Worm (Caenorhabditis elegans) whole organism, L3 larva: ENCODE measurements around the gene C45G9.10.
A peak's percentile ranks its signal among the peaks of the same experiment; 100 is the strongest.

Experiments used
- R02D3.7 ChIP-seq: fragments of 150-350 bp; optimal IDR thresholded peaks from 2 replicates; lab custom pipeline; 2014; ENCODE audit warnings: missing biosample characterization, missing genetic modification characterization
- ZK546.5 ChIP-seq: sonication (generic microtip); optimal IDR thresholded peaks from 2 replicates; lab custom pipeline; 2017; ENCODE audit warnings: missing biosample characterization, missing genetic modification characterization
- aly-2 ChIP-seq: fragments of 150-350 bp; optimal IDR thresholded peaks from 2 replicates; lab custom pipeline; 2014; ENCODE audit warnings: missing biosample characterization, missing genetic modification characterization
- ama-1 ChIP-seq: fragments of 150-350 bp; optimal IDR thresholded peaks from 2 replicates; lab custom pipeline; 2018
- ceh-16 ChIP-seq: sonication (generic microtip); optimal IDR thresholded peaks from 2 replicates; lab custom pipeline; 2017; ENCODE audit warnings: missing biosample characterization, missing genetic modification characterization
- ceh-82 ChIP-seq: fragments of 150-350 bp; optimal IDR thresholded peaks from 2 replicates; lab custom pipeline; 2014; ENCODE audit warnings: missing biosample characterization, missing genetic modification characterization
- ceh-9 ChIP-seq: sonication (generic microtip); optimal IDR thresholded peaks from 2 replicates; lab custom pipeline; 2018; ENCODE audit warnings: missing biosample characterization, missing genetic modification characterization
- daf-12 ChIP-seq: fragments of 150-350 bp; optimal IDR thresholded peaks from 2 replicates; lab custom pipeline; 2014; ENCODE audit warnings: missing biosample characterization, missing genetic modification reagents, missing genetic modification characterization
- egl-27 ChIP-seq: sonication (generic microtip); optimal IDR thresholded peaks from 4 replicates; lab custom pipeline; 2017; ENCODE audit warnings: missing biosample characterization, missing genetic modification reagents, missing genetic modification characterization
- egl-5 ChIP-seq: fragments of 150-350 bp; optimal IDR thresholded peaks from 2 replicates; lab custom pipeline; 2017; ENCODE audit warnings: missing biosample characterization, missing genetic modification reagents, missing genetic modification characterization, inconsistent platforms
- elt-1 ChIP-seq: fragments of 150-350 bp; optimal IDR thresholded peaks from 2 replicates; lab custom pipeline; 2014; ENCODE audit warnings: missing biosample characterization, missing genetic modification characterization
- elt-2 ChIP-seq: sonication (generic microtip); optimal IDR thresholded peaks from 2 replicates; lab custom pipeline; 2016; ENCODE audit warnings: missing genetic modification reagents, mild to moderate bottlenecking, missing genetic modification characterization, missing compliant biosample characterization
- elt-3 ChIP-seq, 3 experiments: fragments of 150-350 bp in 1 of 3; sonication (generic microtip) in 2 of 3; optimal IDR thresholded peaks; 2 replicates in 2 of 3; 4 replicates in 1 of 3; lab custom pipeline; 2014 to 2017; ENCODE audit warnings: missing biosample characterization in 3 of 3, missing genetic modification characterization in 3 of 3
- eor-1 ChIP-seq, 2 experiments: fragments of 150-350 bp; optimal IDR thresholded peaks; 2 replicates each; lab custom pipeline; 2014 to 2018; ENCODE audit warnings: missing biosample characterization in 2 of 2, missing genetic modification characterization in 2 of 2
- fkh-10 ChIP-seq: sonication (generic microtip); optimal IDR thresholded peaks from 2 replicates; lab custom pipeline; 2017; ENCODE audit warnings: missing biosample characterization, missing genetic modification reagents, missing genetic modification characterization
- fkh-2 ChIP-seq: fragments of 150-350 bp; optimal IDR thresholded peaks from 2 replicates; lab custom pipeline; 2014; ENCODE audit warnings: missing biosample characterization, missing genetic modification reagents, missing genetic modification characterization
- fos-1 ChIP-seq: fragments of 150-350 bp; optimal IDR thresholded peaks from 2 replicates; lab custom pipeline; 2014; ENCODE audit warnings: missing biosample characterization, missing genetic modification characterization
- hmg-11 ChIP-seq: sonication (generic microtip); optimal IDR thresholded peaks from 2 replicates; lab custom pipeline; 2016; ENCODE audit warnings: missing genetic modification characterization, missing compliant biosample characterization
- jun-1 ChIP-seq: fragments of 150-350 bp; optimal IDR thresholded peaks from 2 replicates; lab custom pipeline; 2014; ENCODE audit warnings: missing biosample characterization, missing genetic modification reagents, missing genetic modification characterization
- lin-15B ChIP-seq: fragments of 150-350 bp; optimal IDR thresholded peaks from 2 replicates; lab custom pipeline; 2014; ENCODE audit warnings: missing biosample characterization, missing genetic modification characterization
- lin-39 ChIP-seq: fragments of 150-350 bp; optimal IDR thresholded peaks from 2 replicates; lab custom pipeline; 2018; ENCODE audit warnings: missing biosample characterization, missing genetic modification reagents, missing genetic modification characterization
- lsy-12 ChIP-seq: sonication (generic microtip); optimal IDR thresholded peaks from 2 replicates; lab custom pipeline; 2016; ENCODE audit warnings: mild to moderate bottlenecking, missing genetic modification characterization, missing compliant biosample characterization
- mdl-1 ChIP-seq: fragments of 150-350 bp; optimal IDR thresholded peaks from 2 replicates; lab custom pipeline; 2014; ENCODE audit warnings: missing biosample characterization, missing genetic modification characterization
- mml-1 ChIP-seq: fragments of 150-350 bp; sonication (generic microtip); optimal IDR thresholded peaks from 3 replicates; lab custom pipeline; 2014; ENCODE audit warnings: missing biosample characterization, missing genetic modification characterization
- nfya-1 ChIP-seq: sonication (generic microtip); optimal IDR thresholded peaks from 2 replicates; lab custom pipeline; 2017; ENCODE audit warnings: missing genetic modification characterization, mild to moderate bottlenecking, missing compliant biosample characterization, antibody characterized with exemption, moderate library complexity; ENCODE audit not compliant: insufficient read depth
- nhr-11 ChIP-seq: fragments of 150-350 bp; optimal IDR thresholded peaks from 2 replicates; lab custom pipeline; 2014; ENCODE audit warnings: missing biosample characterization, missing genetic modification characterization
- nhr-12 ChIP-seq: fragments of 150-350 bp; optimal IDR thresholded peaks from 2 replicates; lab custom pipeline; 2014; ENCODE audit warnings: missing biosample characterization, missing genetic modification characterization
- nhr-23 ChIP-seq: fragments of 150-350 bp; optimal IDR thresholded peaks from 2 replicates; lab custom pipeline; 2014; ENCODE audit warnings: missing biosample characterization, missing genetic modification reagents, missing genetic modification characterization
- nhr-237 ChIP-seq: fragments of 150-350 bp; optimal IDR thresholded peaks from 2 replicates; lab custom pipeline; 2014; ENCODE audit warnings: missing biosample characterization, missing genetic modification characterization
- nhr-25 ChIP-seq: sonication (generic microtip); optimal IDR thresholded peaks from 2 replicates; lab custom pipeline; 2017; ENCODE audit warnings: missing biosample characterization, missing genetic modification characterization
- nhr-28 ChIP-seq: fragments of 150-350 bp; optimal IDR thresholded peaks from 2 replicates; lab custom pipeline; 2014; ENCODE audit warnings: missing biosample characterization, missing genetic modification characterization
- nhr-43 ChIP-seq: sonication (generic microtip); optimal IDR thresholded peaks from 2 replicates; lab custom pipeline; 2016; ENCODE audit warnings: mild to moderate bottlenecking, missing genetic modification characterization, missing compliant biosample characterization; ENCODE audit not compliant: poor library complexity, severe bottlenecking
- nhr-67 ChIP-seq: fragments of 150-350 bp; optimal IDR thresholded peaks from 2 replicates; lab custom pipeline; 2014; ENCODE audit warnings: missing biosample characterization, missing genetic modification characterization
- nhr-76 ChIP-seq: fragments of 150-350 bp; sonication (generic microtip); optimal IDR thresholded peaks from 5 replicates; lab custom pipeline; 2014; ENCODE audit warnings: missing biosample characterization, missing genetic modification characterization
- nhr-77 ChIP-seq: fragments of 150-350 bp; optimal IDR thresholded peaks from 2 replicates; lab custom pipeline; 2014; ENCODE audit warnings: missing biosample characterization, missing genetic modification characterization
- pha-4 ChIP-seq: fragments of 150-350 bp; optimal IDR thresholded peaks from 2 replicates; lab custom pipeline; 2014; ENCODE audit warnings: missing biosample characterization, missing genetic modification reagents, missing genetic modification characterization
- pqm-1 ChIP-seq: fragments of 150-350 bp; optimal IDR thresholded peaks from 2 replicates; lab custom pipeline; 2017; ENCODE audit warnings: missing biosample characterization, missing genetic modification characterization, inconsistent platforms
- sea-2 ChIP-seq: fragments of 150-350 bp; sonication (generic microtip); optimal IDR thresholded peaks from 4 replicates; lab custom pipeline; 2014; ENCODE audit warnings: missing biosample characterization, missing genetic modification reagents, missing genetic modification characterization
- snpc-4 ChIP-seq: fragments of 150-350 bp; optimal IDR thresholded peaks from 2 replicates; lab custom pipeline; 2014; ENCODE audit warnings: missing biosample characterization, missing genetic modification characterization
- tbx-2 ChIP-seq: sonication (generic microtip); optimal IDR thresholded peaks from 2 replicates; lab custom pipeline; 2016; ENCODE audit warnings: mild to moderate bottlenecking, missing genetic modification characterization, missing compliant biosample characterization
- unc-39 ChIP-seq: sonication (generic microtip); optimal IDR thresholded peaks from 4 replicates; lab custom pipeline; 2017; ENCODE audit warnings: missing biosample characterization, missing genetic modification characterization
- unc-62 ChIP-seq: fragments of 150-350 bp; sonication (generic microtip); optimal IDR thresholded peaks from 4 replicates; lab custom pipeline; 2014; ENCODE audit warnings: missing biosample characterization, missing genetic modification reagents, missing genetic modification characterization
- zag-1 ChIP-seq: fragments of 150-350 bp; optimal IDR thresholded peaks from 2 replicates; lab custom pipeline; 2014; ENCODE audit warnings: missing biosample characterization, missing genetic modification characterization
- ztf-11 ChIP-seq: fragments of 150-350 bp; optimal IDR thresholded peaks from 2 replicates; lab custom pipeline; 2014; ENCODE audit warnings: missing biosample characterization, missing genetic modification characterization
- ztf-4 ChIP-seq: fragments of 150-350 bp; optimal IDR thresholded peaks from 2 replicates; lab custom pipeline; 2014; ENCODE audit warnings: missing biosample characterization, missing genetic modification characterization

C45G9.10 gene

DNA sequence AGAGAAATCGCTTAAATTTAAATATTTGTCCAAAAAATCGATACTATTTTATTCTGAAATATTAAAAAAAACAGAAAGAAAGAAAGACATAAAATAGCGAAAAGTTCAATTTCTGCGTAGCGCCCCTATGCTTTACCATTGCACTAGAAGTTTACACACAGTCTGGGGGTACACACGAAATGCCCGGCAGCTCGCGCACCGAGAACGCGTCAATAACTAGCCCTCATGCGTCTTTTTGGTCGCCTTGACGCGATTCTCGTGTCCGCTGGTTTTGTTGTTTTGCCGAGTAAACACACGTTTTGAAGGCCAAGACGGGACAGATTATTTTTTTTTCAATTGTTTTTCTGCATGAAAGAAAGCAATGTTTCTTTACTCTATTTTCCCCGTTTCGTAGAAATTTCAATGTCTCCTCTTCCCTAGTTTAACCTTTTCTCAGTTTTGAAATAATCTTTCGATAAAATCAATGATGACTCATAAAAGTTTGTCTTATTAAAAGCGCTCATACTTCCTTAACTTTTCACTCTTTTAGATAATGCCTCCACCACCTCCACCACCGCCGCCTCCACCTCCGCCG, 43.5 kb downstream of the C45G9.10 start, which contains the start of gene wip-1 (continued):
- TF ChIP-seq ztf-11 (tag; lab: Kevin White, UChicago) (no peak), fkh-10 (GFP tag; lab: Kevin White, UChicago) (peak; percentile 91), ceh-9 (no peak), nhr-76 (tag; lab: Kevin White, UChicago) (peak; percentile 40), ceh-16 (tag; lab: Kevin White, UChicago) (peak; percentile 68), fkh-2 (no peak), unc-62 (GFP tag; lab: Kevin White, UChicago) (peak; percentile 60), nfya-1 (tag; lab: Kevin White, UChicago) (peak; percentile 97), zag-1 (tag; lab: Kevin White, UChicago) (peak; percentile 29), nhr-237 (no peak), nhr-43 (tag; lab: Kevin White, UChicago) (peak; percentile 97)

DNA sequence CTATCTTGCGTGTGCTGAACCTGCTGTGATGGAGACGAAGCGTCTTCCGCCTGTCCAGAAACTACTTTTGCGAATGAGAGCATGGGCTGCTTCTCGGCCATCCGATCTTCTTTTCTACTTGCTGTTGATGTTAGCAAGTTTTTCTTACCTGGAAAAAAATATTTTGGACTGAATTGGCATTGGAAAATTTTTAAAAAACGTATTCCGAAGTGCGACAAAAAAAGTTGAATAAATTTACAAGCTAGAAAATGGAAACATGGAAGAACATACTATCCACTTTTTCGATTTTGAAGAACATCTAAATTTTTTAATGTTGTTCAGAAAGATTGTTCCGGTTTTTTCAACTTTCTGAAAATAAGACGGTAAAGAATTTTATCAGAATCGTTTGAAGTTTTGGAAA, 44.1 kb downstream of the C45G9.10 start, which contains the start of gene larp-1:
Gene larp-1 (minus strand): TSS at position 101 of the 400 bp plus-strand sequence.
- TF ChIP-seq egl-5 (tag; lab: Kevin White, UChicago): no peak
- TF ChIP-seq pqm-1 (tag; lab: Kevin White, UChicago): no peak
- no peak for TF ChIP-seq ztf-4
- TF ChIP-seq aly-2 (tag; lab: Kevin White, UChicago): no peak
- TF ChIP-seq elt-3 (tag; optimal IDR thresholded peaks at IDR 0.05; lab: Kevin White, UChicago): no peak
- TF ChIP-seq elt-2 (tag; lab: Kevin White, UChicago): no peak
- no peak for TF ChIP-seq fkh-10 (GFP tag; lab: Kevin White, UChicago)
- no peak for TF ChIP-seq daf-12
- no peak for TF ChIP-seq pha-4 (tag; lab: Kevin White, UChicago)
- TF ChIP-seq nhr-12 (tag; lab: Kevin White, UChicago): no peak
- no peak for TF ChIP-seq ceh-82
- TF ChIP-seq lin-39 (tag; lab: Kevin White, UChicago): no peak

DNA sequence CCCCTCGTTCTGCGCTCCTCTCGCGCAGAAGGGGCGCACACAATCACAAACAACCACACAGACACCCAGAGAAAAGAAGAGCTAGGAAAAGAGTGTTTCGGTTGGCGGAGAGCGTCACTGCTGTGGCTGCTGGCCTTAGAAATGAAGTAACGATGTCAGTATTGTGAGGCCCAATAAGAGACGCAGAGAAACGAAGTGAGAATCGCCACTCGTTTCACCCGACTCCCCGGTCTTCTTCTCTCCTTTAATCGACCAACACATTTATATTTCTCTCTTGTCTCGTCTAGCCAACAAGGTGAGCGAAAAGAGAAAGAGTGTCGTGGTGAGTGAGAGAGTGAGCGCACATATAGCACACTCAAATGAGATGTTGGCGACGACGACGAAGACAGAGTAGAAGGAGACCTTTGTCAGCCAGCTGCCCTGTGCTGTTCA, 47.8 kb downstream of the C45G9.10 start:
- no peak for TF ChIP-seq nhr-76 (tag; lab: Kevin White, UChicago)
- TF ChIP-seq fkh-10 (GFP tag; lab: Kevin White, UChicago): peak; percentile 12
- peak; percentile 74 for TF ChIP-seq snpc-4 (tag; lab: Kevin White, UChicago)
- TF ChIP-seq mml-1 (tag; lab: Kevin White, UChicago): no peak
- peak; percentile 73 for TF ChIP-seq lin-15B (tag; lab: Kevin White, UChicago)
- peak; percentile 44 for TF ChIP-seq ama-1 (lab: Kevin White, UChicago)
- peak; percentile 83 for TF ChIP-seq nhr-23 (tag; lab: Kevin White, UChicago)
- no peak for TF ChIP-seq aly-2 (tag; lab: Kevin White, UChicago)
- TF ChIP-seq egl-27 (tag; lab: Kevin White, UChicago): peak; percentile 64
- TF ChIP-seq hmg-11 (tag; lab: Kevin White, UChicago): peak; percentile 93
- TF ChIP-seq pha-4 (tag; lab: Kevin White, UChicago): peak; percentile 87
- peak; percentile 76 for TF ChIP-seq lsy-12 (tag; lab: Kevin White, UChicago)
- TF ChIP-seq ceh-9: no peak
- no peak for TF ChIP-seq fkh-2
- TF ChIP-seq nhr-28 (tag; lab: Kevin White, UChicago): no peak
- peak; percentile 63 for TF ChIP-seq elt-1 (tag; lab: Kevin White, UChicago)
- TF ChIP-seq fos-1: peak; percentile 15
- peak; percentile 12 for TF ChIP-seq ceh-16 (tag; lab: Kevin White, UChicago)
- TF ChIP-seq nhr-43 (tag; lab: Kevin White, UChicago): no peak
- peak; percentile 91 for TF ChIP-seq nfya-1 (tag; lab: Kevin White, UChicago)
- TF ChIP-seq nhr-237: no peak
- TF ChIP-seq ceh-82: no peak
- peak; percentile 90 for TF ChIP-seq jun-1 (tag; lab: Kevin White, UChicago)
- no peak for TF ChIP-seq zag-1 (tag; lab: Kevin White, UChicago)
- no peak for TF ChIP-seq nhr-77
- no peak for TF ChIP-seq daf-12
- TF ChIP-seq nhr-67 (tag; lab: Kevin White, UChicago): no peak
- TF ChIP-seq sea-2 (GFP tag; lab: Kevin White, UChicago): no peak
- peak; percentile 55 for TF ChIP-seq R02D3.7 (tag; lab: Kevin White, UChicago)
- TF ChIP-seq elt-3 (tag; optimal IDR thresholded peaks at IDR 0.05; lab: Kevin White, UChicago): no peak
- peak; percentile 95 for TF ChIP-seq lin-39 (tag; lab: Kevin White, UChicago)
- peak; percentile 89 for TF ChIP-seq nhr-11
- peak; percentile 41 for TF ChIP-seq mdl-1 (tag; lab: Kevin White, UChicago)
- peak; percentile 38 for TF ChIP-seq pqm-1 (tag; lab: Kevin White, UChicago)
- TF ChIP-seq egl-5 (tag; lab: Kevin White, UChicago): peak; percentile 26
- TF ChIP-seq ZK546.5 (tag; lab: Kevin White, UChicago): no peak
- peak; percentile 76 for TF ChIP-seq tbx-2
- TF ChIP-seq unc-62 (GFP tag; lab: Kevin White, UChicago): peak; percentile 51
- peak; percentile 91 for TF ChIP-seq nhr-25
- TF ChIP-seq elt-2 (tag; lab: Kevin White, UChicago): peak; percentile 66
- no peak for TF ChIP-seq eor-1 (tag; optimal IDR thresholded peaks at IDR 0.05; lab: Kevin White, UChicago)
- TF ChIP-seq ztf-11 (tag; lab: Kevin White, UChicago): no peak
- TF ChIP-seq nhr-12 (tag; lab: Kevin White, UChicago): no peak
- TF ChIP-seq ztf-4: peak; percentile 66
- no peak for TF ChIP-seq unc-39 (tag; lab: Kevin White, UChicago)
